Fruit fly (Drosophila melanogaster): ENCODE results near the gene CG11585.

dm6 chrX:14214505-14215449 lies 25.5 kb downstream of the CG11585 start:
- TF ChIP-seq psq (optimal IDR thresholded peaks at IDR 0.05): no peak
- TF ChIP-seq insv (optimal IDR thresholded peaks at IDR 0.05): no peak

Measured in Kc167 (cell line).